Fruit fly (Drosophila melanogaster) whole organism, embryonic: ENCODE measurements around the gene cype.

Experiments
- Asciz ChIP-seq: fragments of 200-800 bp; sonication (Bioruptor generic); optimal IDR thresholded peaks from 2 replicates; lab custom pipeline; 2017; ENCODE audit warnings: missing biosample characterization, mild to moderate bottlenecking, missing genetic modification characterization, missing genetic modification reagents
- Blimp-1 ChIP-seq: fragments of 200-800 bp; sonication (Bioruptor generic); optimal IDR thresholded peaks from 3 replicates; lab custom pipeline; 2018; ENCODE audit warnings: missing biosample characterization, missing genetic modification characterization, mild to moderate bottlenecking, moderate library complexity, missing genetic modification reagents
- CG1024 ChIP-seq: fragments of 200-800 bp; sonication (Bioruptor generic); IDR thresholded peaks from 2 replicates; pipeline ENCODE4 v1.3.6; 2022; ENCODE audit warnings: missing biosample characterization, missing genetic modification characterization
- CG11456 ChIP-seq: fragments of 200-800 bp; sonication (Bioruptor generic); IDR thresholded peaks from 3 replicates; pipeline ENCODE4 v1.3.6; 2022; ENCODE audit warnings: missing biosample characterization, missing genetic modification characterization
- CG11504 ChIP-seq: fragments of 200-800 bp; sonication (Bioruptor generic); optimal IDR thresholded peaks from 3 replicates; lab custom pipeline; 2019; ENCODE audit warnings: missing biosample characterization, mild to moderate bottlenecking, missing genetic modification characterization, moderate library complexity
- CG12659 ChIP-seq: fragments of 200-800 bp; sonication (Bioruptor generic); optimal IDR thresholded peaks from 3 replicates; lab custom pipeline; 2017; ENCODE audit warnings: mild to moderate bottlenecking, missing biosample characterization, missing genetic modification reagents, missing genetic modification characterization
- CG14710 ChIP-seq: fragments of 200-800 bp; sonication (Bioruptor generic); optimal IDR thresholded peaks from 3 replicates; lab custom pipeline; 2019; ENCODE audit warnings: missing biosample characterization, mild to moderate bottlenecking, missing genetic modification characterization, moderate library complexity
- CG1529 ChIP-seq: fragments of 200-800 bp; sonication (Bioruptor generic); optimal IDR thresholded peaks from 3 replicates; lab custom pipeline; 2018; ENCODE audit warnings: missing biosample characterization, missing genetic modification characterization
- CG15601 ChIP-seq: fragments of 200-800 bp; sonication (Bioruptor generic); optimal IDR thresholded peaks from 3 replicates; lab custom pipeline; 2019; ENCODE audit warnings: missing biosample characterization, mild to moderate bottlenecking, missing genetic modification characterization, moderate library complexity
- CG1603 ChIP-seq: fragments of 200-800 bp; sonication (Bioruptor generic); optimal IDR thresholded peaks from 2 replicates; lab custom pipeline; 2019; ENCODE audit warnings: missing biosample characterization, mild to moderate bottlenecking, missing genetic modification characterization, moderate library complexity
- CG16863 ChIP-seq: fragments of 200-800 bp; sonication (Bioruptor generic); optimal IDR thresholded peaks from 3 replicates; lab custom pipeline; 2016; ENCODE audit warnings: missing biosample characterization, missing genetic modification characterization
- CG17359 ChIP-seq: fragments of 200-800 bp; sonication (Bioruptor generic); optimal IDR thresholded peaks from 3 replicates; lab custom pipeline; 2018; ENCODE audit warnings: missing biosample characterization, mild to moderate bottlenecking, missing genetic modification characterization, moderate library complexity
- CG18262 ChIP-seq: fragments of 200-800 bp; optimal IDR thresholded peaks from 3 replicates; lab custom pipeline; 2019; ENCODE audit warnings: missing biosample characterization, mild to moderate bottlenecking, missing genetic modification characterization, moderate library complexity
- CG2202 ChIP-seq: fragments of 200-800 bp; sonication (Bioruptor generic); optimal IDR thresholded peaks from 2 replicates; lab custom pipeline; 2018; ENCODE audit warnings: missing biosample characterization, mild to moderate bottlenecking, missing genetic modification characterization
- CG2712 ChIP-seq: fragments of 200-800 bp; optimal IDR thresholded peaks from 3 replicates; lab custom pipeline; 2019; ENCODE audit warnings: missing biosample characterization, mild to moderate bottlenecking, missing genetic modification characterization, moderate library complexity
- CG2875 ChIP-seq: fragments of 200-800 bp; sonication (Bioruptor generic); optimal IDR thresholded peaks from 2 replicates; lab custom pipeline; 2017; ENCODE audit warnings: missing biosample characterization, mild to moderate bottlenecking, missing genetic modification characterization, missing genetic modification reagents
- CG3407 ChIP-seq: fragments of 200-800 bp; sonication (Bioruptor generic); optimal IDR thresholded peaks from 2 replicates; lab custom pipeline; 2018; ENCODE audit warnings: missing biosample characterization, mild to moderate bottlenecking, missing genetic modification characterization
- CG6683 ChIP-seq: fragments of 200-800 bp; sonication (Bioruptor generic); optimal IDR thresholded peaks from 2 replicates; lab custom pipeline; 2017; ENCODE audit warnings: missing biosample characterization, mild to moderate bottlenecking, missing genetic modification characterization, missing genetic modification reagents
- CG6813 ChIP-seq: fragments of 200-800 bp; sonication (Bioruptor generic); optimal IDR thresholded peaks from 2 replicates; lab custom pipeline; 2017; ENCODE audit warnings: missing biosample characterization, missing genetic modification characterization, mild to moderate bottlenecking, moderate library complexity, missing genetic modification reagents
- CG7271 ChIP-seq: fragments of 200-800 bp; sonication (Bioruptor generic); optimal IDR thresholded peaks from 2 replicates; lab custom pipeline; 2018; ENCODE audit warnings: missing biosample characterization, mild to moderate bottlenecking, missing genetic modification characterization, moderate library complexity
- CTCF ChIP-seq: fragments of 200-800 bp; sonication (Bioruptor generic); optimal IDR thresholded peaks from 2 replicates; lab custom pipeline; 2017; ENCODE audit warnings: missing biosample characterization, mild to moderate bottlenecking, missing genetic modification characterization, moderate library complexity
- Med ChIP-seq: fragments of 200-800 bp; sonication (Bioruptor generic); peaks from one replicate; lab custom pipeline; 2016; ENCODE audit warnings: missing biosample characterization, missing genetic modification characterization, mild to moderate bottlenecking, inconsistent platforms, moderate library complexity
- Sox100B ChIP-seq: fragments of 200-800 bp; sonication (Bioruptor generic); optimal IDR thresholded peaks from 3 replicates; lab custom pipeline; 2018; ENCODE audit warnings: missing biosample characterization, mild to moderate bottlenecking, missing genetic modification characterization
- Sox102F ChIP-seq: fragments of 200-800 bp; sonication (Bioruptor generic); optimal IDR thresholded peaks from 2 replicates; lab custom pipeline; 2018; ENCODE audit warnings: missing biosample characterization, mild to moderate bottlenecking, missing genetic modification characterization, moderate library complexity
- Spps ChIP-seq: fragments of 200-800 bp; sonication (Bioruptor generic); optimal IDR thresholded peaks from 2 replicates; lab custom pipeline; 2018; ENCODE audit warnings: missing biosample characterization, mild to moderate bottlenecking, missing genetic modification characterization
- Vsx1 ChIP-seq: fragments of 200-800 bp; sonication (Bioruptor generic); optimal IDR thresholded peaks from 2 replicates; lab custom pipeline; 2017; ENCODE audit warnings: missing biosample characterization, mild to moderate bottlenecking, missing genetic modification characterization, missing genetic modification reagents
- Xrp1 ChIP-seq: fragments of 200-800 bp; sonication (Bioruptor generic); IDR thresholded peaks from 2 replicates; pipeline ENCODE4 v1.3.6; 2022; ENCODE audit warnings: missing biosample characterization, missing genetic modification characterization
- ara ChIP-seq: fragments of 200-800 bp; sonication (Bioruptor generic); IDR thresholded peaks from 2 replicates; pipeline ENCODE4 v1.3.6; 2022; ENCODE audit warnings: missing biosample characterization, missing genetic modification characterization
- bsh ChIP-seq, 2 experiments: fragments of 200-800 bp; sonication (Bioruptor generic); optimal IDR thresholded peaks; 2 replicates each; lab custom pipeline; 2017 to 2018; ENCODE audit warnings: mild to moderate bottlenecking in 2 of 2, missing biosample characterization in 2 of 2, missing genetic modification characterization in 2 of 2, moderate library complexity in 1 of 2
- dati ChIP-seq: fragments of 200-800 bp; sonication (Bioruptor generic); IDR thresholded peaks from 2 replicates; pipeline ENCODE4 v1.3.6; 2022; ENCODE audit warnings: missing biosample characterization, missing genetic modification characterization
- dmrt99B ChIP-seq: fragments of 200-800 bp; sonication (Bioruptor generic); optimal IDR thresholded peaks from 2 replicates; lab custom pipeline; 2018; ENCODE audit warnings: missing biosample characterization, mild to moderate bottlenecking, missing genetic modification characterization, moderate library complexity
- exex ChIP-seq: fragments of 200-800 bp; sonication (Bioruptor generic); optimal IDR thresholded peaks from 4 replicates; lab custom pipeline; 2018; ENCODE audit warnings: missing biosample characterization, mild to moderate bottlenecking, missing genetic modification characterization, moderate library complexity
- fd64A ChIP-seq: fragments of 200-800 bp; sonication (Bioruptor generic); optimal IDR thresholded peaks from 3 replicates; lab custom pipeline; 2018; ENCODE audit warnings: missing biosample characterization, mild to moderate bottlenecking, missing genetic modification characterization
- gem ChIP-seq: fragments of 200-800 bp; sonication (Bioruptor generic); optimal IDR thresholded peaks from 2 replicates; lab custom pipeline; 2019; ENCODE audit warnings: missing biosample characterization, mild to moderate bottlenecking, missing genetic modification characterization, moderate library complexity
- hb ChIP-seq: fragments of 200-800 bp; sonication (Bioruptor generic); IDR thresholded peaks from 3 replicates; pipeline ENCODE4 v1.3.6; 2022; ENCODE audit warnings: missing biosample characterization, missing genetic modification characterization; ENCODE audit not compliant: partially characterized antibody
- lola ChIP-seq, 3 experiments: fragments of >200 bp in 2 of 3; fragments of 200-800 bp in 1 of 3; sonication (Bioruptor generic) in 1 of 3; optimal IDR thresholded peaks; 2 replicates each; lab custom pipeline; 2017 to 2019; ENCODE audit warnings: missing biosample characterization in 3 of 3, missing genetic modification characterization in 3 of 3, mild to moderate bottlenecking in 1 of 3, moderate library complexity in 1 of 3
- nau ChIP-seq: fragments of 200-800 bp; sonication (Bioruptor generic); optimal IDR thresholded peaks from 3 replicates; lab custom pipeline; 2017; ENCODE audit warnings: missing biosample characterization, mild to moderate bottlenecking, missing genetic modification characterization, missing genetic modification reagents
- oc ChIP-seq: fragments of 200-800 bp; sonication (Bioruptor generic); optimal IDR thresholded peaks from 2 replicates; lab custom pipeline; 2018; ENCODE audit warnings: missing biosample characterization, mild to moderate bottlenecking, missing genetic modification characterization, moderate library complexity
- sc ChIP-seq, 3 experiments: fragments of >200 bp in 2 of 3; fragments of 200-800 bp in 1 of 3; sonication (Bioruptor generic) in 1 of 3; optimal IDR thresholded peaks; 2 replicates in 2 of 3; 3 replicates in 1 of 3; lab custom pipeline; 2017; ENCODE audit warnings: mild to moderate bottlenecking in 1 of 3, missing biosample characterization in 1 of 3, missing genetic modification characterization in 1 of 3, missing genetic modification reagents in 1 of 3
- sens ChIP-seq: fragments of 200-800 bp; sonication (Bioruptor generic); peaks from one replicate; lab custom pipeline; 2016; ENCODE audit warnings: missing biosample characterization, missing genetic modification characterization
- tll ChIP-seq, 2 experiments: fragments of 200-800 bp in 1 of 2; fragments of >200 bp in 1 of 2; sonication (Bioruptor generic) in 1 of 2; optimal IDR thresholded peaks; 2 replicates each; lab custom pipeline; 2017 to 2019; ENCODE audit warnings: missing biosample characterization in 2 of 2, missing genetic modification characterization in 2 of 2, mild to moderate bottlenecking in 1 of 2, moderate library complexity in 1 of 2
- tna ChIP-seq: fragments of 200-800 bp; sonication (Bioruptor generic); IDR thresholded peaks from 2 replicates; pipeline ENCODE4 v1.3.6; 2022; ENCODE audit warnings: missing biosample characterization, missing genetic modification characterization; ENCODE audit not compliant: partially characterized antibody
- tup ChIP-seq: fragments of 200-800 bp; sonication (Bioruptor generic); optimal IDR thresholded peaks from 2 replicates; lab custom pipeline; 2016; ENCODE audit warnings: missing biosample characterization, mild to moderate bottlenecking, missing genetic modification characterization, moderate library complexity
- unpg ChIP-seq: fragments of 200-800 bp; sonication (Bioruptor generic); optimal IDR thresholded peaks from 3 replicates; lab custom pipeline; 2018; ENCODE audit warnings: missing biosample characterization, mild to moderate bottlenecking, missing genetic modification characterization, moderate library complexity
- zen ChIP-seq: fragments of 200-800 bp; sonication (Bioruptor generic); optimal IDR thresholded peaks from 3 replicates; lab custom pipeline; 2018; ENCODE audit warnings: missing biosample characterization, mild to moderate bottlenecking, missing genetic modification characterization, moderate library complexity

The cype gene

dm6 chr2L:5338024-5338720, 11.1 kb downstream of the cype start, which contains the start of gene fusl (continued):
- TF ChIP-seq sens (GFP tag; lab: Kevin White, UChicago), result peak; percentile 70
- peak; percentile 15 for TF ChIP-seq Asciz (GFP tag; lab: Kevin White, UChicago)
- no peak for TF ChIP-seq CG11456

DNA sequence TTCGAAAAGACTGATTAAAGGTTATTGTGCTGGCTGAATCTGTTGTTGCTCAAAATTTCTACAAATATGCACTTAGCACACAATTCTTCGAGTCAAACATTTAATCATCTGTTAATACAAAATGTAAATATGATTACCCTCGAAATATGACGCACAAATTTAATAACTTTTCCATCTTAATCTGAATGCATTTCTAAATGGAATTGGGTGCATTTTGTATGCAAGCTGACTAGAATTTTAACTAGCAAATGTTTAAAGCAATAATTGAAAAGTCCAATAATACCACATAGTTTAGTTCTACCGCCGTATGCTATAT, 11.7 kb downstream of the cype start:
- TF ChIP-seq dati, result no peak
- TF ChIP-seq CG3407 (GFP tag; lab: Kevin White, UChicago), result peak; percentile 53
- TF ChIP-seq tll (GFP tag; optimal IDR thresholded peaks at IDR 0.05; lab: Kevin White, UChicago), result no peak
- peak; percentile 14; the same call in 1 of the 2 replicates for TF ChIP-seq CG1024 (GFP tag; lab: Robert Waterston, UW)
- TF ChIP-seq tna (GFP tag; lab: Robert Waterston, UW), result no peak
- peak; percentile 15 for TF ChIP-seq CG7271 (tag; lab: Kevin White, UChicago)
- TF ChIP-seq CTCF (GFP tag; lab: Kevin White, UChicago), result no peak
- no peak for TF ChIP-seq zen (tag; lab: Kevin White, UChicago)
- peak; percentile 19 for TF ChIP-seq CG1529 (GFP tag; lab: Kevin White, UChicago)
- peak; percentile 32 for TF ChIP-seq dmrt99B
- TF ChIP-seq Blimp-1 (GFP tag; lab: Kevin White, UChicago), result peak; percentile 67
- peak; percentile 39 for TF ChIP-seq gem (tag; lab: Kevin White, UChicago)
- TF ChIP-seq oc (tag; lab: Kevin White, UChicago), result peak; percentile 55
- no peak for TF ChIP-seq exex (tag; lab: Kevin White, UChicago)
- TF ChIP-seq sens (GFP tag; lab: Kevin White, UChicago), result peak; percentile 19
- TF ChIP-seq CG14710, result peak; percentile 12
- no peak for TF ChIP-seq CG6683 (GFP tag; lab: Kevin White, UChicago)
- TF ChIP-seq Spps (tag; lab: Kevin White, UChicago), result peak; percentile 42
- peak; percentile 71 for TF ChIP-seq CG17359
- peak; percentile 57 for TF ChIP-seq Med (GFP tag; lab: Kevin White, UChicago)
- TF ChIP-seq tup, result no peak
- peak; percentile 24 for TF ChIP-seq CG18262
- peak; percentile 57 for TF ChIP-seq CG2202 (tag; lab: Kevin White, UChicago)
- peak in 1 of 2 experiments; percentile 66 for TF ChIP-seq bsh (GFP tag; optimal IDR thresholded peaks at IDR 0.05; lab: Kevin White, UChicago)
- TF ChIP-seq CG1603, result peak; percentile 57
- peak; percentile 35; the same call in 1 of the 2 replicates for TF ChIP-seq Xrp1 (GFP tag; lab: Robert Waterston, UW)
- no peak for TF ChIP-seq CG12659 (GFP tag; lab: Kevin White, UChicago)
- 0 out of 2 replicates have a peak, but pooled peaks have one; percentile 13 for TF ChIP-seq ara (GFP tag; lab: Robert Waterston, UW)
- TF ChIP-seq Asciz (GFP tag; lab: Kevin White, UChicago), result peak; percentile 86
- peak; percentile 23 for TF ChIP-seq Vsx1 (GFP tag; lab: Kevin White, UChicago)
- peak; percentile 36 for TF ChIP-seq Sox100B (GFP tag; lab: Kevin White, UChicago)
- peak; percentile 9 for TF ChIP-seq unpg (GFP tag; lab: Kevin White, UChicago)
- TF ChIP-seq hb (GFP tag; lab: Robert Waterston, UW), result no peak
- peak; percentile 47 for TF ChIP-seq Sox102F (GFP tag; lab: Kevin White, UChicago)
- no peak for TF ChIP-seq CG16863
- TF ChIP-seq CG15601 (tag; lab: Kevin White, UChicago), result peak; percentile 39
- peak; percentile 59 for TF ChIP-seq CG2875 (GFP tag; lab: Kevin White, UChicago)
- TF ChIP-seq CG2712 (tag; lab: Kevin White, UChicago), result peak; percentile 1
- peak; percentile 15 for TF ChIP-seq CG6813 (GFP tag; lab: Kevin White, UChicago)
- peak; percentile 67 for TF ChIP-seq fd64A (GFP tag; lab: Kevin White, UChicago)
- TF ChIP-seq lola (GFP tag; optimal IDR thresholded peaks at IDR 0.05; lab: Kevin White, UChicago), result peak in 1 of 3 experiments; percentile 14
- peak; percentile 49 for TF ChIP-seq nau
- TF ChIP-seq CG11504 (tag; lab: Kevin White, UChicago), result peak; percentile 47
- no peak for TF ChIP-seq sc (optimal IDR thresholded peaks at IDR 0.05; lab: Kevin White, UChicago)
- TF ChIP-seq sc (GFP tag; optimal IDR thresholded peaks at IDR 0.05; lab: Kevin White, UChicago), result peak; percentile 48
